Fruit fly (Drosophila melanogaster): ENCODE data around the gene Mical.

Mical gene

DNA sequence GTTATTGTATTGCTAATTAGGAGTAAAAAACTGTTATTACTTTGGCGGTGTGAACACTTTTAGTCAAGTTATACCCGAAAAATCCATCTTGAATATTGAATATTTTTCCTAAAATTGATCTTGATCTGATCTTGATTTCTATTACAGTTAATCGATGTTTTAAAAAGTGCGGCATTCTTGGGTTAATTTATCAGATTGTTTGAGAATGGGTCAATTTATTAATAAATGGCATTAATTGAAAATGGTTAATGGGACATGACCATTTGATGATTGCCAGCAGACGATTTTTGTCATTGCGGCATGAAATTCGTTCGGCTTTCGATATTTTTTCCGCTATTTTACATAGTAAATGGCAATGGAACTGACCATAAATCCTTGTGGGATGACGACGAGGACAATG lies 21.0 kb upstream of the Mical start, which contains the start of gene CG33631:
Gene CG33631 (plus strand): TSS at position 301 of the 400 bp plus-strand sequence.
- TF ChIP-seq CG9705 (GFP tag; optimal IDR thresholded peaks at IDR 0.05) = no peak
- no peak for TF ChIP-seq Hnf4 (GFP tag; optimal IDR thresholded peaks at IDR 0.05)
- no peak for TF ChIP-seq Dif (GFP tag; optimal IDR thresholded peaks at IDR 0.05; ENCODE audit: partially characterized antibody)
- no peak for TF ChIP-seq dmrt93B (GFP tag; optimal IDR thresholded peaks at IDR 0.05)
- no peak for TF ChIP-seq h (GFP tag; optimal IDR thresholded peaks at IDR 0.05)
- no peak for TF ChIP-seq Myc (optimal IDR thresholded peaks at IDR 0.05)
- no peak for TF ChIP-seq jim (GFP tag; optimal IDR thresholded peaks at IDR 0.05)
- no peak for TF ChIP-seq brk (GFP tag; optimal IDR thresholded peaks at IDR 0.05)

DNA sequence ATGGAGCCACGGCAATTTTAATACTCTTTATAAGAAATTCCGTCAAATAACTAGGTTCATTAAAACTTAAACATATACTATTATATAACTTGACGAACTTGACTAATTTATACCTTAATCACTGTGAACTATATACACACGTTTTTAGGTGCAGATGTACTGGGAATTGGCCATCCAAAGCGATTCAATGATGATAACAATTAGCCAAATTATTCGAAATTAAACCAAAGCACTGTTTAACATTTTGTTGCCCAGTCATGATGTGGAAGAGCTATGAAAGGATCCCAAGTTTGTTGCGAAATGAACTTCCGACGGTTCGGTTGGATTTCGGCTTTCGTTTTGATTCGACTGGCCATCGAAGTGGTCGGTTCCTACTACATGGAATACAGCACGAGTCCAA lies 19.6 kb upstream of the Mical start, which contains the start of gene CG33630:
Gene CG33630 (plus strand): TSS at position 301 of the 400 bp plus-strand sequence.
- TF ChIP-seq rgr (GFP tag; optimal IDR thresholded peaks at IDR 0.05) = no peak
- TF ChIP-seq jim (GFP tag; optimal IDR thresholded peaks at IDR 0.05) = no peak
- TF ChIP-seq Abd-B (GFP tag; optimal IDR thresholded peaks at IDR 0.05) = no peak
- TF ChIP-seq Myc (optimal IDR thresholded peaks at IDR 0.05) = no peak
- no peak for TF ChIP-seq Hr83 (GFP tag; optimal IDR thresholded peaks at IDR 0.05; ENCODE audit: poor library complexity, severe bottlenecking)
- TF ChIP-seq fru (GFP tag; optimal IDR thresholded peaks at IDR 0.05) = no peak
- no peak for TF ChIP-seq CrebA (GFP tag; optimal IDR thresholded peaks at IDR 0.05; ENCODE audit: borderline replicate concordance)
- no peak for TF ChIP-seq N (GFP tag; optimal IDR thresholded peaks at IDR 0.05)
- no peak for TF ChIP-seq ey (GFP tag; optimal IDR thresholded peaks at IDR 0.05)
- TF ChIP-seq dmrt93B (GFP tag; optimal IDR thresholded peaks at IDR 0.05) = no peak
- TF ChIP-seq dl (GFP tag; optimal IDR thresholded peaks at IDR 0.05; ENCODE audit: insufficient read depth in 1 of 2, partially characterized antibody in 2 of 2) = no peak
- no peak for TF ChIP-seq lola (GFP tag; optimal IDR thresholded peaks at IDR 0.05)
- TF ChIP-seq brk (GFP tag; optimal IDR thresholded peaks at IDR 0.05) = no peak
- TF ChIP-seq usp (GFP tag; optimal IDR thresholded peaks at IDR 0.05) = no peak
- TF ChIP-seq tai (GFP tag; optimal IDR thresholded peaks at IDR 0.05) = no peak
- TF ChIP-seq Dfd (GFP tag; optimal IDR thresholded peaks at IDR 0.05) = no peak
- no peak for TF ChIP-seq CG9705 (GFP tag; optimal IDR thresholded peaks at IDR 0.05)
- TF ChIP-seq Hr78 (GFP tag; optimal IDR thresholded peaks at IDR 0.05) = no peak

DNA sequence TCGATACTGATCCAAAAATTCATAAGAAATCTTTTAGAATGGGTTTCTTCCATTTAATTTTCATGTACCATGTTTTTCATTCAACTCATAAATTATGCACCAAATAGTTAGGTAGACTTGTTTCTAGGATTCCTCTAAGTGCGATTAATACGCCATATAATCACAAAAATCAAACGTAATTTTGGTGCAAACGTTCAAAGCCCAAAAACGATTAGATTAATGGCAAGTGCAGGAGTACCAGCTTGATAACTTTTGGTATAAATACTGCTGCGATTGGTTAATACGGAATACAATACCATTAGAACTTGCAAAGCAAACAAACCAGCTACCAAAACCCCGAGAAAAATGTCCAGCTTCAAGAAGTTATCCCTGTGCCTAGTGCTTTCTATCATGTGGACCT lies 17.3 kb upstream of the Mical start, which contains the start of gene Npc2c:
Gene Npc2c (plus strand): TSS at position 301 of the 400 bp plus-strand sequence.
- no peak for TF ChIP-seq dl (GFP tag; optimal IDR thresholded peaks at IDR 0.05; ENCODE audit: insufficient read depth in 1 of 2, partially characterized antibody in 2 of 2)
- no peak for TF ChIP-seq Abd-B (GFP tag; optimal IDR thresholded peaks at IDR 0.05)
- no peak for TF ChIP-seq Hnf4 (GFP tag; optimal IDR thresholded peaks at IDR 0.05)
- no peak for TF ChIP-seq dmrt93B (GFP tag; optimal IDR thresholded peaks at IDR 0.05)
- TF ChIP-seq ey (GFP tag; optimal IDR thresholded peaks at IDR 0.05) = no peak
- TF ChIP-seq psq (GFP tag; optimal IDR thresholded peaks at IDR 0.05) = no peak
- no peak for TF ChIP-seq lola (GFP tag; optimal IDR thresholded peaks at IDR 0.05)
- no peak for TF ChIP-seq tai (GFP tag; optimal IDR thresholded peaks at IDR 0.05)
- no peak for TF ChIP-seq Vsx2 (GFP tag; optimal IDR thresholded peaks at IDR 0.05; ENCODE audit: partially characterized antibody)
- no peak for TF ChIP-seq Rel (GFP tag; optimal IDR thresholded peaks at IDR 0.05)
- TF ChIP-seq Rel (tag; optimal IDR thresholded peaks at IDR 0.05) = no peak
- no peak for TF ChIP-seq Sp1 (GFP tag; optimal IDR thresholded peaks at IDR 0.05)
- TF ChIP-seq GATAd (GFP tag; optimal IDR thresholded peaks at IDR 0.05) = no peak
- no peak for TF ChIP-seq foxo (GFP tag; optimal IDR thresholded peaks at IDR 0.05)
- no peak for TF ChIP-seq brk (GFP tag; optimal IDR thresholded peaks at IDR 0.05)
- no peak for TF ChIP-seq CG32264 (GFP tag; optimal IDR thresholded peaks at IDR 0.05)
- TF ChIP-seq woc (GFP tag; optimal IDR thresholded peaks at IDR 0.05) = no peak

dm6 chr3R:10059358-10059757 lies 16.7 kb upstream of the Mical start:
- TF ChIP-seq psq (GFP tag; optimal IDR thresholded peaks at IDR 0.05) (no peak), fru (GFP tag; optimal IDR thresholded peaks at IDR 0.05) (no peak), ey (GFP tag; optimal IDR thresholded peaks at IDR 0.05) (no peak), Dif (GFP tag; optimal IDR thresholded peaks at IDR 0.05; ENCODE audit: partially characterized antibody) (no peak)

- TF ChIP-seq Dfd (GFP tag; optimal IDR thresholded peaks at IDR 0.05) (no peak), dmrt93B (GFP tag; optimal IDR thresholded peaks at IDR 0.05) (no peak), br (GFP tag; optimal IDR thresholded peaks at IDR 0.05) (no peak), dsf (GFP tag; optimal IDR thresholded peaks at IDR 0.05; ENCODE audit: borderline replicate concordance) (no peak), usp (GFP tag; optimal IDR thresholded peaks at IDR 0.05) (no peak), Myc (optimal IDR thresholded peaks at IDR 0.05) (no peak), OdsH (GFP tag; optimal IDR thresholded peaks at IDR 0.05) (no peak), HLH106 (tag; optimal IDR thresholded peaks at IDR 0.05) (no peak), rgr (GFP tag; optimal IDR thresholded peaks at IDR 0.05) (no peak), CG9705 (GFP tag; optimal IDR thresholded peaks at IDR 0.05) (no peak), sage (GFP tag; optimal IDR thresholded peaks at IDR 0.05) (no peak)
These were observed 14.0 kb upstream of the Mical start for dm6 chr3R:10056647-10057046.

Data from whole organism, wandering third instar larva.